Worm (Caenorhabditis elegans) whole organism, young adult: ENCODE results near the gene srv-11.
"Not testable (repeated sequence)": the region's sequence is repeated elsewhere in the genome, so short reads cannot be mapped to it uniquely, and the experiment has no call there.

Source experiments
- C06A6.2 ChIP-seq: fragments of 200-800 bp; sonication (Bioruptor generic); conservative IDR thresholded peaks from 2 replicates; pipeline ENCODE4 v1.3.6; 2022; ENCODE audit warnings: missing genetic modification characterization, missing compliant biosample characterization
- F37B4.10 ChIP-seq: fragments of 200-800 bp; sonication (Bioruptor generic); IDR thresholded peaks from 2 replicates; pipeline ENCODE4 v1.3.6; 2022; ENCODE audit warnings: missing genetic modification characterization, missing compliant biosample characterization
- K12H6.12 ChIP-seq: fragments of 200-800 bp; sonication (Bioruptor generic); optimal IDR thresholded peaks from 2 replicates; lab custom pipeline; 2018; ENCODE audit warnings: mild to moderate bottlenecking, missing genetic modification characterization, missing compliant biosample characterization
- T26A5.8 ChIP-seq: sonication (generic microtip); optimal IDR thresholded peaks from 2 replicates; lab custom pipeline; 2016; ENCODE audit warnings: missing genetic modification characterization, missing compliant biosample characterization
- ZK185.1 ChIP-seq: sonication (generic microtip); optimal IDR thresholded peaks from 2 replicates; lab custom pipeline; 2016; ENCODE audit warnings: mild to moderate bottlenecking, missing genetic modification characterization, missing compliant biosample characterization; ENCODE audit not compliant: poor library complexity, severe bottlenecking
- ama-1 ChIP-seq, 3 experiments: fragments of 150-350 bp in 1 of 3; sonication (generic microtip) in 2 of 3; optimal IDR thresholded peaks; 2 replicates each; lab custom pipeline; 2014 to 2018; ENCODE audit warnings: missing biosample characterization in 2 of 3, missing genetic modification characterization in 2 of 3, missing genetic modification reagents in 2 of 3
- attf-3 ChIP-seq: fragments of 200-800 bp; sonication (Bioruptor generic); conservative IDR thresholded peaks from 2 replicates; pipeline ENCODE4 v1.3.6; 2022; ENCODE audit warnings: missing genetic modification reagents, missing genetic modification characterization, missing compliant biosample characterization
- attf-6 ChIP-seq: fragments of 200-800 bp; sonication (Bioruptor generic); IDR thresholded peaks from 2 replicates; pipeline ENCODE4 v1.3.6; 2022; ENCODE audit warnings: missing genetic modification reagents, missing genetic modification characterization, missing compliant biosample characterization
- lin-26 ChIP-seq: fragments of 200-800 bp; sonication (Bioruptor generic); IDR thresholded peaks from 2 replicates; pipeline ENCODE4 v1.3.6; 2022; ENCODE audit warnings: missing genetic modification reagents, missing genetic modification characterization, missing compliant biosample characterization
- lin-35 ChIP-seq, 3 experiments: fragments of 150-350 bp in 2 of 3; sonication (generic microtip) in 1 of 3; optimal IDR thresholded peaks; 2 replicates each; lab custom pipeline; 2014 to 2018; ENCODE audit warnings: missing biosample characterization in 3 of 3, missing genetic modification characterization in 3 of 3, missing genetic modification reagents in 3 of 3
- madf-6 ChIP-seq: fragments of 200-800 bp; sonication (Bioruptor generic); IDR thresholded peaks from 2 replicates; pipeline ENCODE4 v1.3.6; 2022; ENCODE audit warnings: missing genetic modification reagents, missing genetic modification characterization, missing compliant biosample characterization
- mcd-1 ChIP-seq: fragments of 200-800 bp; sonication (Bioruptor generic); IDR thresholded peaks from 2 replicates; pipeline ENCODE4 v1.3.6; 2022; ENCODE audit warnings: missing genetic modification reagents, missing genetic modification characterization, missing compliant biosample characterization
- mes-4 ChIP-seq: sonication (generic microtip); optimal IDR thresholded peaks from 2 replicates; lab custom pipeline; 2016; ENCODE audit warnings: missing genotype, missing genetic modification characterization, missing compliant biosample characterization
- nfya-2 ChIP-seq: fragments of 200-800 bp; sonication (Bioruptor generic); IDR thresholded peaks from 2 replicates; pipeline ENCODE4 v1.3.6; 2022; ENCODE audit warnings: missing genetic modification reagents, missing genetic modification characterization, missing compliant biosample characterization
- nfyb-1 ChIP-seq: fragments of 200-800 bp; sonication (Bioruptor generic); IDR thresholded peaks from 2 replicates; pipeline ENCODE4 v1.3.6; 2022; ENCODE audit warnings: missing genetic modification reagents, missing genetic modification characterization, missing compliant biosample characterization
- nhr-27 ChIP-seq: fragments of 200-800 bp; sonication (Bioruptor generic); optimal IDR thresholded peaks from 2 replicates; lab custom pipeline; 2018; ENCODE audit warnings: mild to moderate bottlenecking, missing genetic modification characterization, moderate library complexity, missing compliant biosample characterization
- nhr-80 ChIP-seq: sonication (generic microtip); optimal IDR thresholded peaks from 2 replicates; lab custom pipeline; 2016; ENCODE audit warnings: missing genetic modification characterization, missing compliant biosample characterization
- rec-8 ChIP-seq, 2 experiments: sonication (generic microtip); optimal IDR thresholded peaks; 2 replicates each; lab custom pipeline; 2016; ENCODE audit warnings: mild to moderate bottlenecking in 2 of 2, missing genetic modification characterization in 2 of 2, missing genetic modification reagents in 2 of 2, missing genotype in 2 of 2, missing biosample characterization in 1 of 2, missing compliant biosample characterization in 1 of 2, moderate library complexity in 1 of 2
- rpc-1 ChIP-seq, 2 experiments: fragments of 150-350 bp in 1 of 2; sonication (generic microtip) in 1 of 2; optimal IDR thresholded peaks; 2 replicates each; lab custom pipeline; 2014 to 2018; ENCODE audit warnings: missing biosample characterization in 1 of 2, missing genetic modification characterization in 1 of 2, missing genetic modification reagents in 1 of 2, missing genotype in 1 of 2
- snpc-4 ChIP-seq, 5 experiments: fragments of 150-350 bp in 1 of 5; sonication (generic microtip) in 4 of 5; optimal IDR thresholded peaks; 2 replicates each; lab custom pipeline; 2014 to 2018; ENCODE audit warnings: missing genetic modification characterization in 5 of 5, missing biosample characterization in 3 of 5, antibody characterized with exemption in 2 of 5, mild to moderate bottlenecking in 2 of 5, missing compliant biosample characterization in 2 of 5, missing genotype in 2 of 5, moderate library complexity in 2 of 5, missing genetic modification reagents in 1 of 5
- zim-3 ChIP-seq: sonication (generic microtip); optimal IDR thresholded peaks from 2 replicates; lab custom pipeline; 2017; ENCODE audit warnings: mild to moderate bottlenecking, missing genetic modification characterization, moderate library complexity, missing compliant biosample characterization
- ztf-18 ChIP-seq: sonication (generic microtip); optimal IDR thresholded peaks from 2 replicates; lab custom pipeline; 2016; ENCODE audit warnings: missing genotype, mild to moderate bottlenecking, missing genetic modification characterization, missing compliant biosample characterization
- ztf-3 ChIP-seq: fragments of 200-800 bp; sonication (Bioruptor generic); optimal IDR thresholded peaks from 2 replicates; lab custom pipeline; 2018; ENCODE audit warnings: mild to moderate bottlenecking, missing genetic modification characterization, missing compliant biosample characterization
- ztf-6 ChIP-seq: fragments of 200-800 bp; sonication (Bioruptor generic); IDR thresholded peaks from 2 replicates; pipeline ENCODE4 v1.3.6; 2022; ENCODE audit warnings: missing genetic modification reagents, missing genetic modification characterization, missing compliant biosample characterization

Gene srv-11

DNA sequence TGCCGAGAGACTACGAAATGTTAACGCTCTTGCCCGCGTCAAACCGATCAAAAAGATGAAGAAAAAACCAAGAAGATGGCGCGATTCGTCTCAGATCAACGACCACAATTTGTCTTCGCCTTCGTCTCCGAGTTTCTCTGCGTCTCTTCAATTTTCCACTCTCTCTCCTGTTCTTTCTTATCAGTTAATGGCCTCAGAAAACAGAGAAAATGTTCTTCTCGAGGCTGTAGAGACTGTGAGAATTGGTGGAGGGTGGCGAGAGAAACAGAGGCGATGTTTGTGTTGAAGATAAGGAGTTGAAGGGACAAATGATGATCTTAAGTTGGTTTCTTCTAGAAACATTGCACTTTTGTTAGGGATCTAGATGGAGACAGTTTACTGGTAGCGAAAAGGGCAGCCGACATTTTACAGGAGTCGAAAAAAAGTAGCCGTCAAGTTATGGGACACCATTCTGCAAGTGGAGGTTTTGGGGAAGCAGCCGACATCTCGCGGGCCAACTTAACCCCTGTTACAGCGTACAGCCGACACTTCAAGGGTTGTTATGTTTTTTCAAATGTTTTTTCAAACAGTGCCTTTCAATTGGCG, 40.5 kb downstream of the srv-11 start (continued):
- 0 out of 2 replicates have a peak, but pooled peaks have one; percentile 23 for TF ChIP-seq C06A6.2 (GFP tag; lab: Robert Waterston, UW)

DNA sequence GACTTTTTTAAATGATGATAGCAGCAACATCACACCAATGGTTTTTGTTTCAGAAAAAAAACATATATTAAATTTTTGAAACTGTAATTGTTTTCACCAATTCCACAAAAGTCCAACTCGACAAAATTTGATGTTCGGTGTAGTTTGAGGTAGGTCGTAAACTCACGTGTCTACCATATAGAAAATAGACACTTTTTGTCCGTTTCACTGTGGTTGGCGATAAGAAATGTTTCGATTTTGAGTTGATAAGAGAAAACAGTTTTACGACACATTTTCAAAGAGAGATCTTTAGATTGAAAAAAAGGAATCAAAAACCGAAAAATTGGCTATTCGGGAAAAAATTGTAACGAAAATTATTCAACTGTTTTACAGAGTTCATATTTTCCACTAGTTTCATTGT, 43.0 kb downstream of the srv-11 start:
- TF ChIP-seq mes-4 (tag; lab: Kevin White, UChicago) (no peak), nhr-80 (tag; lab: Kevin White, UChicago) (peak; percentile 64), snpc-4 (GFP tag; optimal IDR thresholded peaks at IDR 0.05; lab: Kevin White, UChicago) (no peak), snpc-4 (tag; optimal IDR thresholded peaks at IDR 0.05; lab: Kevin White, UChicago) (peak in 1 of 4 experiments; percentile 43)

DNA sequence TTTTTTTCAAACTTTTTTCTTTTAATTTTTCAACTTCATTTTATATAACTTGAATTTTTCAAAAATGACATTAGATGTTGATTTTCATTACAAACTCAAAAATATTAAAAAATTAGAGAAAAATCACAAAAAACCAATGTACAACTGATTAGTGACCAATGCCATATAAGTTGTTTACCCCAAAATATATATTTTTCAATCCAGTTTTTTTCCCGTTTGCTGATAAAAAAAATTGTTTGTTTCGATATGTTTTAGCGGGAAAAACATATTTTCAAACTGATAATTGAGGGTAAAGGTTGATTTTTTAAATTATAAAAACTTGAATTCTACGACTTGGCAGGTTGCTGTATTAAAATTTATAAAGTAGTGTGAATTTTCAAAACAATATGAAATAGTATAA, 44.7 kb downstream of the srv-11 start:
- TF ChIP-seq attf-6 (GFP tag; lab: Robert Waterston, UW) (0 out of 2 replicates have a peak, but pooled peaks have one; percentile 7), snpc-4 (GFP tag; optimal IDR thresholded peaks at IDR 0.05; lab: Kevin White, UChicago) (no peak), snpc-4 (tag; optimal IDR thresholded peaks at IDR 0.05; lab: Kevin White, UChicago) (peak in 1 of 4 experiments; percentile 39), attf-3 (GFP tag; lab: Robert Waterston, UW) (no peak), rec-8 (tag; optimal IDR thresholded peaks at IDR 0.05; lab: Kevin White, UChicago) (no peak)

DNA sequence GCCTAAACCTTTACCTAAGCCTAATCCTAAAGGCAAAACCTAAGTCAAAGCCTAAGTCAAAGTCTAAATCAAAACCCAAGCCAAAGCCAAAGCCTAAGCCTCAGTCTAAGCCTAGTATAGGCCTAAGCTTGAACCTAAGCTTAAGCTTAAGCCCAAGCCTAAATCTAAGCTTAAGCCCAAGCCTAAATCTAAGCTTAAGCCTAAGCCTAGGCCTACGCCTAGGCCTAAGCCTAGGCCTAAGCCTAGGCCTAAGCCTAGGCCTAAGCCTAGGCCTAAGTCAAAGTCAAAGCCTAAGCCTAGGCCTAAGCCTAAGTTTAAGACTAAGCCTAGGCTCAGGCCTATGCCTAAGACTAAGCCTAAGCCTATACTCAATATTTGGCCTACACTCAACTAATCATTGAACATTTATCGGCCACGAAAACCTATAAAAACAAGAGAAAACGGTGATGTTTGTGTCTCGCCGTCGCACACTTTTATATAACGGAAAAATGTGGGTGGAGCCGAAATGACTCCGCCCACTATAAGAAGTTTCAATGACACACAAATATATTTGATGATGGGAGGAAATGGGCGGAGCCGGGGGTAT, 48.6 kb downstream of the srv-11 start:
- TF ChIP-seq attf-6 (GFP tag; lab: Robert Waterston, UW) = 0 out of 2 replicates have a peak, but pooled peaks have one; percentile 27
- TF ChIP-seq lin-26 (GFP tag; lab: Robert Waterston, UW) = peak; percentile 57; the same call in 1 of the 2 replicates
- TF ChIP-seq lin-35 (GFP tag; optimal IDR thresholded peaks at IDR 0.05; lab: Kevin White, UChicago) = no peak
- TF ChIP-seq ZK185.1 (tag; lab: Kevin White, UChicago) = no peak
- no peak for TF ChIP-seq K12H6.12
- 0 out of 2 replicates have a peak, but pooled peaks have one; percentile 57 for TF ChIP-seq nfya-2 (GFP tag; lab: Robert Waterston, UW)
- TF ChIP-seq ztf-6 (GFP tag; lab: Robert Waterston, UW) = no peak
- no peak for TF ChIP-seq ztf-3 (GFP tag; lab: Kevin White, UChicago)
- no peak for TF ChIP-seq F37B4.10
- no peak for TF ChIP-seq ztf-18 (tag; lab: Kevin White, UChicago)
- no peak for TF ChIP-seq madf-6 (GFP tag; lab: Robert Waterston, UW)
- TF ChIP-seq ama-1 (optimal IDR thresholded peaks at IDR 0.05; lab: Kevin White, UChicago) = peak; percentile 75
- TF ChIP-seq ama-1 (GFP tag; optimal IDR thresholded peaks at IDR 0.05; lab: Kevin White, UChicago) = no peak
- TF ChIP-seq mcd-1 (GFP tag; lab: Robert Waterston, UW) = no peak

DNA sequence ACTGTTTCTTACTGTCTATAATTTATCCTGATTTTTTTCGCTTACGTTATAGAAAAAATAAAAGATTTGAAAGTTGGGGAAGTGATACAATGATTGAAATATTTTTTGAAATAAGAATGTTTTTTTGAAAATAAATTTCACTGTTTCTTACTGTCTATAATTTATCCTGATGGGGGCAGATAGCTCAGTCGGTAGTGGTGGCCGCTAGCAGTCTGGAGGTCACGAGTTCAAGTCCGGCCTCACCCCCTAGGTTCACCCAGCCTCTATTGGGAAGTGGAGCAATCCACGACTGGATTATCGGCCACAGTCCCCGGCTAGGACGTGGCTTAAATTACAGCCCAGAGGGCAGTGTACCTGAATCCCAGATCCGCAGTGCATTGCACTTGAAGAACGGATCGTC, 49.3 kb downstream of the srv-11 start:
- TF ChIP-seq mcd-1 (GFP tag; lab: Robert Waterston, UW) = peak; percentile 12; the same call in 1 of the 2 replicates
- TF ChIP-seq snpc-4 (GFP tag; optimal IDR thresholded peaks at IDR 0.05; lab: Kevin White, UChicago); rpc-1 (optimal IDR thresholded peaks at IDR 0.05; lab: Kevin White, UChicago): not testable (repeated sequence)
- peak in 1 of 4 experiments; percentile 73 for TF ChIP-seq snpc-4 (tag; optimal IDR thresholded peaks at IDR 0.05; lab: Kevin White, UChicago)
- peak; percentile 17 for TF ChIP-seq rpc-1 (tag; optimal IDR thresholded peaks at IDR 0.05; lab: Kevin White, UChicago)
- peak; percentile 90 for TF ChIP-seq attf-6 (GFP tag; lab: Robert Waterston, UW)

DNA sequence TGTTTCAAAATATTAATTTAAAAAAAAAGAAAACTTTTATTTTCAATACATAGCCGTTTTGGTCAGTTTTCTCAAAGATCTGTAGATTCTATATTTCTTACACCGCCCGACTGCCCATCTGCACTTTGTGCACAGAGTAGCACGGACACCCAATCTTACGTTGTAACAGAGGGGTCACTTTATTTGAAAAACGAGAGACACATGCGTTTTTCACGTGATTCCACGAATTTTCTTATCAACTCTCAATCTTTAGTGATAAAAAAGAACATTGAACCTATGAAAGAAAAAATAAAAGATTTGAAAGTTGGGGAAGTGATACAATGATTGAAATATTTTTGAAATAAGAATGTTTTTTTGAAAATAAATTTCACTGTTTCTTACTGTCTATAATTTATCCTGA, 50.1 kb downstream of the srv-11 start:
- TF ChIP-seq ama-1 (optimal IDR thresholded peaks at IDR 0.05; lab: Kevin White, UChicago) (peak; percentile 27), ama-1 (GFP tag; optimal IDR thresholded peaks at IDR 0.05; lab: Kevin White, UChicago) (no peak), nhr-27 (no peak), nfyb-1 (GFP tag; lab: Robert Waterston, UW) (0 out of 2 replicates have a peak, but pooled peaks have one; percentile 47), zim-3 (tag; lab: Kevin White, UChicago) (no peak), T26A5.8 (tag; lab: Kevin White, UChicago) (no peak)
- TF ChIP-seq, all 124 proteins: peak for 2
